Worm (Caenorhabditis elegans) whole organism, young adult: Measurements from ENCODE around the gene F15G9.5.
A peak's percentile ranks its signal among the peaks of the same experiment; 100 is the strongest.

Experiments used
- B0035.1 ChIP-seq: sonication (generic microtip); optimal IDR thresholded peaks from 2 replicates; lab custom pipeline; 2016; ENCODE audit warnings: missing genetic modification characterization, mild to moderate bottlenecking, missing compliant biosample characterization, missing genotype, missing genetic modification reagents
- F10E7.11 ChIP-seq: sonication (generic microtip); optimal IDR thresholded peaks from 2 replicates; lab custom pipeline; 2017; ENCODE audit warnings: mild to moderate bottlenecking, missing genetic modification characterization, moderate library complexity, missing compliant biosample characterization
- F55B11.4 ChIP-seq: sonication (generic microtip); optimal IDR thresholded peaks from 2 replicates; lab custom pipeline; 2016; ENCODE audit warnings: missing compliant biosample characterization, missing genetic modification characterization, borderline replicate concordance; ENCODE audit not compliant: insufficient read depth
- K12H6.12 ChIP-seq: fragments of 200-800 bp; sonication (Bioruptor generic); optimal IDR thresholded peaks from 2 replicates; lab custom pipeline; 2018; ENCODE audit warnings: mild to moderate bottlenecking, missing genetic modification characterization, missing compliant biosample characterization
- T07F8.4 ChIP-seq: sonication (generic microtip); optimal IDR thresholded peaks from 2 replicates; lab custom pipeline; 2016; ENCODE audit warnings: mild to moderate bottlenecking, missing genetic modification characterization, moderate library complexity, missing compliant biosample characterization
- Y53G8AR.9 ChIP-seq: fragments of 200-800 bp; sonication (Bioruptor generic); conservative IDR thresholded peaks from 2 replicates; pipeline ENCODE4 v1.3.6; 2022; ENCODE audit warnings: missing genetic modification reagents, missing genetic modification characterization, missing compliant biosample characterization
- Y56A3A.18 ChIP-seq: fragments of 200-800 bp; sonication (Bioruptor generic); IDR thresholded peaks from 2 replicates; pipeline ENCODE4 v1.3.6; 2022; ENCODE audit warnings: missing genetic modification reagents, missing genetic modification characterization, missing compliant biosample characterization
- ZK185.1 ChIP-seq: sonication (generic microtip); optimal IDR thresholded peaks from 2 replicates; lab custom pipeline; 2016; ENCODE audit warnings: mild to moderate bottlenecking, missing genetic modification characterization, missing compliant biosample characterization; ENCODE audit not compliant: poor library complexity, severe bottlenecking
- aptf-2 ChIP-seq: fragments of 200-800 bp; sonication (Bioruptor generic); conservative IDR thresholded peaks from 2 replicates; pipeline ENCODE4 v1.3.6; 2022; ENCODE audit warnings: missing genetic modification reagents, missing genetic modification characterization, missing compliant biosample characterization
- attf-5 ChIP-seq: fragments of 200-800 bp; sonication (Bioruptor generic); optimal IDR thresholded peaks from 2 replicates; lab custom pipeline; 2018; ENCODE audit warnings: mild to moderate bottlenecking, missing genetic modification characterization, missing compliant biosample characterization
- bed-2 ChIP-seq: fragments of 200-800 bp; sonication (Bioruptor generic); IDR thresholded peaks from 2 replicates; pipeline ENCODE4 v1.3.6; 2022; ENCODE audit warnings: missing genetic modification reagents, missing genetic modification characterization, missing compliant biosample characterization
- cebp-1 ChIP-seq, 2 experiments: fragments of 200-800 bp in 1 of 2; sonication (Bioruptor generic) in 1 of 2; sonication (generic microtip) in 1 of 2; IDR thresholded peaks in 1 of 2; optimal IDR thresholded peaks in 1 of 2; 2 replicates each; pipeline versions ENCODE4 v1.3.6 to Lab custom; 2017 to 2022; ENCODE audit warnings: missing compliant biosample characterization in 2 of 2, missing genetic modification characterization in 2 of 2, mild to moderate bottlenecking in 1 of 2, missing genetic modification reagents in 1 of 2, moderate library complexity in 1 of 2
- ceh-100 ChIP-seq: fragments of 200-800 bp; sonication (Bioruptor generic); IDR thresholded peaks from 2 replicates; pipeline ENCODE4 v1.3.6; 2022; ENCODE audit warnings: missing genetic modification reagents, missing genetic modification characterization, missing compliant biosample characterization
- ceh-27 ChIP-seq: fragments of 200-800 bp; sonication (Bioruptor generic); optimal IDR thresholded peaks from 2 replicates; lab custom pipeline; 2018; ENCODE audit warnings: mild to moderate bottlenecking, missing genetic modification characterization, moderate library complexity, missing compliant biosample characterization
- ceh-40 ChIP-seq: fragments of 200-800 bp; sonication (Bioruptor generic); IDR thresholded peaks from 2 replicates; pipeline ENCODE4 v1.3.6; 2022; ENCODE audit warnings: missing genetic modification characterization, missing compliant biosample characterization
- ceh-79 ChIP-seq: sonication (generic microtip); optimal IDR thresholded peaks from 2 replicates; lab custom pipeline; 2017; ENCODE audit warnings: mild to moderate bottlenecking, missing genetic modification characterization, missing compliant biosample characterization
- die-1 ChIP-seq: sonication (generic microtip); optimal IDR thresholded peaks from 2 replicates; lab custom pipeline; 2016; ENCODE audit warnings: missing genotype, mild to moderate bottlenecking, missing genetic modification characterization, missing compliant biosample characterization
- dox-1 ChIP-seq: fragments of 200-800 bp; sonication (Bioruptor generic); IDR thresholded peaks from 2 replicates; pipeline ENCODE4 v1.3.6; 2022; ENCODE audit warnings: missing genetic modification reagents, missing genetic modification characterization, missing compliant biosample characterization
- efl-1 ChIP-seq: fragments of 150-350 bp; optimal IDR thresholded peaks from 2 replicates; lab custom pipeline; 2014; ENCODE audit warnings: missing biosample characterization, missing genetic modification reagents, missing genetic modification characterization
- egrh-3 ChIP-seq: fragments of 200-800 bp; sonication (Bioruptor generic); IDR thresholded peaks from 2 replicates; pipeline ENCODE4 v1.3.6; 2022; ENCODE audit warnings: missing genetic modification reagents, missing genetic modification characterization, missing compliant biosample characterization
- ekl-4 ChIP-seq: fragments of 200-800 bp; sonication (Bioruptor generic); IDR thresholded peaks from 2 replicates; pipeline ENCODE4 v1.3.6; 2022; ENCODE audit warnings: missing genetic modification reagents, missing genetic modification characterization, missing compliant biosample characterization
- fkh-3 ChIP-seq: sonication (generic microtip); optimal IDR thresholded peaks from 2 replicates; lab custom pipeline; 2016; ENCODE audit warnings: mild to moderate bottlenecking, missing genetic modification characterization, missing compliant biosample characterization
- gei-17 ChIP-seq: fragments of 200-800 bp; sonication (Bioruptor generic); optimal IDR thresholded peaks from 2 replicates; lab custom pipeline; 2018; ENCODE audit warnings: mild to moderate bottlenecking, missing genetic modification characterization, missing compliant biosample characterization
- hlh-26 ChIP-seq: fragments of 200-800 bp; sonication (Bioruptor generic); conservative IDR thresholded peaks from 2 replicates; pipeline ENCODE4 v1.3.6; 2022; ENCODE audit warnings: missing genetic modification reagents, missing genetic modification characterization, missing compliant biosample characterization
- let-526 ChIP-seq: fragments of 200-800 bp; sonication (Bioruptor generic); IDR thresholded peaks from 2 replicates; pipeline ENCODE4 v1.3.6; 2022; ENCODE audit warnings: missing genetic modification reagents, missing genetic modification characterization, missing compliant biosample characterization
- lin-26 ChIP-seq: fragments of 200-800 bp; sonication (Bioruptor generic); IDR thresholded peaks from 2 replicates; pipeline ENCODE4 v1.3.6; 2022; ENCODE audit warnings: missing genetic modification reagents, missing genetic modification characterization, missing compliant biosample characterization
- lin-35 ChIP-seq, 3 experiments: fragments of 150-350 bp in 2 of 3; sonication (generic microtip) in 1 of 3; optimal IDR thresholded peaks; 2 replicates each; lab custom pipeline; 2014 to 2018; ENCODE audit warnings: missing biosample characterization in 3 of 3, missing genetic modification characterization in 3 of 3, missing genetic modification reagents in 3 of 3
- lir-1 ChIP-seq: fragments of 200-800 bp; sonication (Bioruptor generic); conservative IDR thresholded peaks from 2 replicates; pipeline ENCODE4 v1.3.6; 2022; ENCODE audit warnings: missing genetic modification reagents, missing genetic modification characterization, missing compliant biosample characterization
- lsl-1 ChIP-seq: fragments of 200-800 bp; sonication (Bioruptor generic); optimal IDR thresholded peaks from 2 replicates; lab custom pipeline; 2018; ENCODE audit warnings: mild to moderate bottlenecking, missing genetic modification characterization, moderate library complexity, missing compliant biosample characterization
- madf-3 ChIP-seq: fragments of 200-800 bp; sonication (Bioruptor generic); IDR thresholded peaks from 2 replicates; pipeline ENCODE4 v1.3.6; 2022; ENCODE audit warnings: missing genetic modification reagents, missing genetic modification characterization, missing compliant biosample characterization
- madf-8 ChIP-seq: fragments of 200-800 bp; sonication (Bioruptor generic); conservative IDR thresholded peaks from 2 replicates; pipeline ENCODE4 v1.3.6; 2022; ENCODE audit warnings: missing genetic modification reagents, missing genetic modification characterization, missing compliant biosample characterization
- mel-28 ChIP-seq: sonication (generic microtip); optimal IDR thresholded peaks from 2 replicates; lab custom pipeline; 2016; ENCODE audit warnings: borderline replicate concordance, mild to moderate bottlenecking, missing genetic modification characterization, missing compliant biosample characterization
- mxl-1 ChIP-seq: sonication (generic microtip); optimal IDR thresholded peaks from 2 replicates; lab custom pipeline; 2016; ENCODE audit warnings: missing genetic modification characterization, missing compliant biosample characterization
- nfya-2 ChIP-seq: fragments of 200-800 bp; sonication (Bioruptor generic); IDR thresholded peaks from 2 replicates; pipeline ENCODE4 v1.3.6; 2022; ENCODE audit warnings: missing genetic modification reagents, missing genetic modification characterization, missing compliant biosample characterization
- pbrm-1 ChIP-seq: fragments of 200-800 bp; sonication (Bioruptor generic); IDR thresholded peaks from 2 replicates; pipeline ENCODE4 v1.3.6; 2022; ENCODE audit warnings: missing genetic modification reagents, missing genetic modification characterization, missing compliant biosample characterization
- sdz-38 ChIP-seq: sonication (generic microtip); optimal IDR thresholded peaks from 2 replicates; lab custom pipeline; 2016; ENCODE audit warnings: missing genotype, missing genetic modification characterization, missing compliant biosample characterization
- tbx-9 ChIP-seq: sonication (generic microtip); optimal IDR thresholded peaks from 2 replicates; lab custom pipeline; 2016; ENCODE audit warnings: borderline replicate concordance, missing genetic modification characterization, inconsistent platforms, missing compliant biosample characterization
- xnd-1 ChIP-seq: sonication (generic microtip); optimal IDR thresholded peaks from 2 replicates; lab custom pipeline; 2016; ENCODE audit warnings: missing genotype, missing genetic modification reagents, missing genetic modification characterization, missing compliant biosample characterization
- zim-3 ChIP-seq: sonication (generic microtip); optimal IDR thresholded peaks from 2 replicates; lab custom pipeline; 2017; ENCODE audit warnings: mild to moderate bottlenecking, missing genetic modification characterization, moderate library complexity, missing compliant biosample characterization
- ztf-18 ChIP-seq: sonication (generic microtip); optimal IDR thresholded peaks from 2 replicates; lab custom pipeline; 2016; ENCODE audit warnings: missing genotype, mild to moderate bottlenecking, missing genetic modification characterization, missing compliant biosample characterization
- ztf-22 ChIP-seq: fragments of 200-800 bp; sonication (Bioruptor generic); optimal IDR thresholded peaks from 2 replicates; lab custom pipeline; 2018; ENCODE audit warnings: mild to moderate bottlenecking, missing genetic modification characterization, moderate library complexity, missing compliant biosample characterization

F15G9.5 gene

ce11 chrX:9705257-9706035 is 32.2 kb downstream of the F15G9.5 start:
- TF ChIP-seq madf-8 (GFP tag; lab: Robert Waterston, UW) (no peak), let-526 (GFP tag; lab: Robert Waterston, UW) (no peak), ceh-100 (GFP tag; lab: Robert Waterston, UW) (no peak), lin-35 (GFP tag; optimal IDR thresholded peaks at IDR 0.05; lab: Kevin White, UChicago) (peak in 1 of 3 experiments; percentile 68), efl-1 (GFP tag; lab: Kevin White, UChicago) (no peak), gei-17 (no peak), F55B11.4 (tag; lab: Kevin White, UChicago) (no peak), madf-3 (no peak), dox-1 (GFP tag; lab: Robert Waterston, UW) (no peak), cebp-1 (GFP tag; IDR thresholded peaks at IDR 0.05; lab: Robert Waterston, UW) (peak; percentile 79), cebp-1 (tag; optimal IDR thresholded peaks at IDR 0.05; lab: Kevin White, UChicago) (peak; percentile 96), hlh-26 (GFP tag; lab: Robert Waterston, UW) (no peak), K12H6.12 (tag; lab: Kevin White, UChicago) (no peak), T07F8.4 (tag; lab: Kevin White, UChicago) (no peak), mel-28 (tag; lab: Kevin White, UChicago) (no peak), egrh-3 (GFP tag; lab: Robert Waterston, UW) (no peak), pbrm-1 (GFP tag; lab: Robert Waterston, UW) (no peak)

- TF ChIP-seq tbx-9 (tag; lab: Kevin White, UChicago) (no peak), xnd-1 (tag; lab: Kevin White, UChicago) (no peak), sdz-38 (tag; lab: Kevin White, UChicago) (no peak), ztf-18 (tag; lab: Kevin White, UChicago) (no peak), ceh-27 (GFP tag; lab: Kevin White, UChicago) (no peak), madf-3 (no peak), lsl-1 (no peak), F10E7.11 (tag; lab: Kevin White, UChicago) (no peak), zim-3 (tag; lab: Kevin White, UChicago) (no peak), egrh-3 (GFP tag; lab: Robert Waterston, UW) (no peak), bed-2 (GFP tag; lab: Robert Waterston, UW) (no peak), die-1 (tag; lab: Kevin White, UChicago) (no peak), lin-26 (GFP tag; lab: Robert Waterston, UW) (no peak), mxl-1 (tag; lab: Kevin White, UChicago) (no peak), ZK185.1 (tag; lab: Kevin White, UChicago) (no peak)
These were observed 34.9 kb downstream of the F15G9.5 start for ce11 chrX:9702790-9703189.

ce11 chrX:9698359-9698758 is 39.3 kb downstream of the F15G9.5 start, which contains the start of gene dyf-7:
Gene dyf-7, plus strand, starts transcription at chrX:9698659.
- TF ChIP-seq lin-35 (GFP tag; optimal IDR thresholded peaks at IDR 0.05; lab: Kevin White, UChicago), result no peak
- TF ChIP-seq dox-1 (GFP tag; lab: Robert Waterston, UW), result no peak
- TF ChIP-seq Y56A3A.18 (GFP tag; lab: Robert Waterston, UW), result no peak
- TF ChIP-seq fkh-3 (tag; lab: Kevin White, UChicago), result no peak
- TF ChIP-seq die-1 (tag; lab: Kevin White, UChicago), result no peak
- TF ChIP-seq lir-1 (GFP tag; lab: Robert Waterston, UW), result no peak
- TF ChIP-seq B0035.1 (tag; lab: Kevin White, UChicago), result no peak
- TF ChIP-seq lsl-1, result no peak
- no peak for TF ChIP-seq ztf-22 (GFP tag; lab: Kevin White, UChicago)
- no peak for TF ChIP-seq Y53G8AR.9
- no peak for TF ChIP-seq ceh-79 (tag; lab: Kevin White, UChicago)
- no peak for TF ChIP-seq ekl-4 (GFP tag; lab: Robert Waterston, UW)
- no peak for TF ChIP-seq aptf-2 (GFP tag; lab: Robert Waterston, UW)
- TF ChIP-seq ceh-40, result no peak
- no peak for TF ChIP-seq attf-5 (GFP tag; lab: Kevin White, UChicago)
- no peak for TF ChIP-seq nfya-2 (GFP tag; lab: Robert Waterston, UW)
- TF ChIP-seq, all 124 proteins: peak for 0
